Worm (Caenorhabditis elegans) whole organism, L4 larva: ENCODE data around the gene Y54F10BM.20.

Experiments used
- F37D6.2 ChIP-seq: sonication (generic microtip); optimal IDR thresholded peaks from 2 replicates; lab custom pipeline; 2016; ENCODE audit warnings: mild to moderate bottlenecking, missing genetic modification characterization, missing compliant biosample characterization
- F44E2.7 ChIP-seq: fragments of 200-800 bp; sonication (Bioruptor generic); IDR thresholded peaks from 2 replicates; pipeline ENCODE4 v2.1.2; 2022; ENCODE audit warnings: missing genetic modification characterization, missing compliant biosample characterization
- R02D3.7 ChIP-seq: fragments of 150-350 bp; sonication (generic microtip); optimal IDR thresholded peaks from 3 replicates; lab custom pipeline; 2014; ENCODE audit warnings: missing biosample characterization, missing genetic modification characterization
- Y105C5A.15 ChIP-seq: fragments of 200-800 bp; sonication (Bioruptor generic); IDR thresholded peaks from 2 replicates; pipeline ENCODE4 v1.3.6; 2022; ENCODE audit warnings: missing genetic modification characterization, missing compliant biosample characterization
- Y5F2A.4 ChIP-seq: fragments of 200-800 bp; sonication (Bioruptor generic); optimal IDR thresholded peaks from 2 replicates; lab custom pipeline; 2018; ENCODE audit warnings: mild to moderate bottlenecking, missing genetic modification characterization, missing compliant biosample characterization
- ceh-44 ChIP-seq: fragments of 200-800 bp; sonication (Bioruptor generic); IDR thresholded peaks from 2 replicates; pipeline ENCODE4 v1.3.6; 2022; ENCODE audit warnings: missing genetic modification reagents, missing genetic modification characterization, missing compliant biosample characterization
- ceh-62 ChIP-seq: sonication (generic microtip); optimal IDR thresholded peaks from 2 replicates; lab custom pipeline; 2017; ENCODE audit warnings: missing biosample characterization, missing genetic modification characterization
- ceh-82 ChIP-seq: sonication (generic microtip); optimal IDR thresholded peaks from 2 replicates; lab custom pipeline; 2017; ENCODE audit warnings: missing biosample characterization, missing genetic modification characterization
- ces-1 ChIP-seq: fragments of 150-350 bp; sonication (generic microtip); optimal IDR thresholded peaks from 4 replicates; lab custom pipeline; 2014; ENCODE audit warnings: missing biosample characterization, missing genetic modification reagents, missing genetic modification characterization
- daf-12 ChIP-seq: fragments of 150-350 bp; optimal IDR thresholded peaks from 2 replicates; lab custom pipeline; 2014; ENCODE audit warnings: missing biosample characterization, missing genetic modification reagents, missing genetic modification characterization
- daf-19 ChIP-seq: fragments of 200-800 bp; sonication (Bioruptor generic); conservative IDR thresholded peaks from 2 replicates; pipeline ENCODE4 v1.3.6; 2022; ENCODE audit warnings: missing genetic modification characterization, missing compliant biosample characterization
- dmd-6 ChIP-seq: fragments of 200-800 bp; sonication (Bioruptor generic); IDR thresholded peaks from 2 replicates; pipeline ENCODE4 v1.3.6; 2022; ENCODE audit warnings: missing genetic modification reagents, missing genetic modification characterization, missing compliant biosample characterization
- dmd-8 ChIP-seq: fragments of 200-800 bp; sonication (Bioruptor generic); IDR thresholded peaks from 2 replicates; pipeline ENCODE4 v1.3.6; 2022; ENCODE audit warnings: missing genetic modification characterization, missing compliant biosample characterization
- dmd-9 ChIP-seq: fragments of 200-800 bp; sonication (Bioruptor generic); IDR thresholded peaks from 2 replicates; pipeline ENCODE4 v1.3.6; 2022; ENCODE audit warnings: missing genetic modification reagents, missing genetic modification characterization, missing compliant biosample characterization
- dve-1 ChIP-seq: sonication (generic microtip); optimal IDR thresholded peaks from 2 replicates; lab custom pipeline; 2017; ENCODE audit warnings: antibody characterized with exemption, mild to moderate bottlenecking, missing genetic modification characterization, missing compliant biosample characterization; ENCODE audit not compliant: insufficient read depth
- fos-1 ChIP-seq: fragments of 150-350 bp; optimal IDR thresholded peaks from 2 replicates; lab custom pipeline; 2014; ENCODE audit warnings: missing biosample characterization, missing genetic modification characterization
- hif-1 ChIP-seq, 2 experiments: sonication (generic microtip); optimal IDR thresholded peaks; 2 replicates each; lab custom pipeline; 2016 to 2017; ENCODE audit warnings: missing compliant biosample characterization in 2 of 2, missing genetic modification characterization in 2 of 2, missing genetic modification reagents in 2 of 2, missing genotype in 2 of 2, mild to moderate bottlenecking in 1 of 2
- hmg-1.1 ChIP-seq: fragments of 200-800 bp; sonication (Bioruptor generic); IDR thresholded peaks from 2 replicates; pipeline ENCODE4 v1.3.6; 2022; ENCODE audit warnings: missing genetic modification reagents, missing genetic modification characterization, missing compliant biosample characterization
- jun-1 ChIP-seq: fragments of 150-350 bp; optimal IDR thresholded peaks from 2 replicates; lab custom pipeline; 2014; ENCODE audit warnings: missing biosample characterization, missing genetic modification reagents, missing genetic modification characterization
- lin-1 ChIP-seq: fragments of 200-800 bp; sonication (Bioruptor generic); IDR thresholded peaks from 2 replicates; pipeline ENCODE4 v1.3.6; 2022; ENCODE audit warnings: missing genetic modification reagents, missing genetic modification characterization, missing compliant biosample characterization
- lin-38 ChIP-seq: fragments of 200-800 bp; sonication (Bioruptor generic); IDR thresholded peaks from 2 replicates; pipeline ENCODE4 v1.3.6; 2022; ENCODE audit warnings: missing genetic modification reagents, missing genetic modification characterization, missing compliant biosample characterization
- mdt-29 ChIP-seq: fragments of 200-800 bp; sonication (Bioruptor generic); IDR thresholded peaks from 2 replicates; pipeline ENCODE4 v1.3.6; 2022; ENCODE audit warnings: missing genetic modification reagents, missing genetic modification characterization, missing compliant biosample characterization
- mep-1 ChIP-seq: fragments of 150-350 bp; sonication (generic microtip); optimal IDR thresholded peaks from 3 replicates; lab custom pipeline; 2014; ENCODE audit warnings: missing biosample characterization, missing genetic modification characterization
- mxl-3 ChIP-seq: fragments of 200-800 bp; sonication (Bioruptor generic); optimal IDR thresholded peaks from 2 replicates; lab custom pipeline; 2018; ENCODE audit warnings: mild to moderate bottlenecking, missing genetic modification characterization, missing compliant biosample characterization
- nhr-102 ChIP-seq: sonication (generic microtip); optimal IDR thresholded peaks from 2 replicates; lab custom pipeline; 2016; ENCODE audit warnings: mild to moderate bottlenecking, missing genetic modification characterization, moderate library complexity, missing compliant biosample characterization
- nhr-11 ChIP-seq: fragments of 150-350 bp; optimal IDR thresholded peaks from 2 replicates; lab custom pipeline; 2014; ENCODE audit warnings: missing biosample characterization, missing genetic modification characterization
- nhr-237 ChIP-seq: sonication (generic microtip); optimal IDR thresholded peaks from 2 replicates; lab custom pipeline; 2017; ENCODE audit warnings: missing biosample characterization, missing genetic modification characterization
- nhr-6 ChIP-seq: fragments of 150-350 bp; optimal IDR thresholded peaks from 2 replicates; lab custom pipeline; 2014; ENCODE audit warnings: missing biosample characterization, missing genetic modification characterization
- php-3 ChIP-seq: fragments of 200-800 bp; sonication (Bioruptor generic); IDR thresholded peaks from 2 replicates; pipeline ENCODE4 v1.3.6; 2022; ENCODE audit warnings: missing genetic modification reagents, missing genetic modification characterization, missing compliant biosample characterization
- pqm-1 ChIP-seq: sonication (generic microtip); optimal IDR thresholded peaks from 2 replicates; lab custom pipeline; 2017; ENCODE audit warnings: missing biosample characterization, missing genetic modification characterization
- saeg-2 ChIP-seq: fragments of 200-800 bp; sonication (Bioruptor generic); IDR thresholded peaks from 2 replicates; pipeline ENCODE4 v1.3.6; 2022; ENCODE audit warnings: missing genetic modification reagents, missing genetic modification characterization, missing compliant biosample characterization
- spr-1 ChIP-seq: sonication (generic microtip); optimal IDR thresholded peaks from 2 replicates; lab custom pipeline; 2016; ENCODE audit warnings: mild to moderate bottlenecking, missing genetic modification characterization, missing compliant biosample characterization
- unc-130 ChIP-seq: sonication (generic microtip); optimal IDR thresholded peaks from 2 replicates; lab custom pipeline; 2016; ENCODE audit warnings: missing genetic modification reagents, missing genetic modification characterization, missing compliant biosample characterization
- unc-62 ChIP-seq, 3 experiments: fragments of 150-350 bp in 1 of 3; sonication (generic microtip); optimal IDR thresholded peaks in 2 of 3; peaks in 1 of 3; 1 replicate in 1 of 3; 2 replicates in 2 of 3; lab custom pipeline; 2014 to 2017; ENCODE audit warnings: missing biosample characterization in 3 of 3, missing genetic modification characterization in 3 of 3, missing genetic modification reagents in 3 of 3, missing genotype in 1 of 3
- zip-11 ChIP-seq: fragments of 200-800 bp; sonication (Bioruptor generic); IDR thresholded peaks from 2 replicates; pipeline ENCODE4 v1.3.6; 2022; ENCODE audit warnings: missing genetic modification characterization, missing compliant biosample characterization
- ztf-11 ChIP-seq: fragments of 150-350 bp; optimal IDR thresholded peaks from 2 replicates; lab custom pipeline; 2014; ENCODE audit warnings: missing biosample characterization, missing genetic modification characterization
- ztf-7 ChIP-seq: fragments of 150-350 bp; optimal IDR thresholded peaks from 2 replicates; lab custom pipeline; 2014; ENCODE audit warnings: missing biosample characterization, missing genetic modification characterization

The Y54F10BM.20 gene

ce11 chrIII:2331033-2331625 is 23.1 kb downstream of the Y54F10BM.20 start, which contains the start of the genes Y54F10BM.13 and ppm-1.D (continued):
- TF ChIP-seq unc-62 (GFP tag; optimal IDR thresholded peaks at IDR 0.05 in 1 of 2; lab: Kevin White, UChicago) (no peak), unc-62 (tag; optimal IDR thresholded peaks at IDR 0.05; lab: Kevin White, UChicago) (no peak), ceh-44 (GFP tag; lab: Robert Waterston, UW) (no peak), dmd-6 (GFP tag; lab: Robert Waterston, UW) (no peak), saeg-2 (GFP tag; lab: Robert Waterston, UW) (no peak), ztf-11 (no peak), dmd-9 (GFP tag; lab: Robert Waterston, UW) (no peak)
- TF ChIP-seq, all 104 proteins: peak for 6

DNA sequence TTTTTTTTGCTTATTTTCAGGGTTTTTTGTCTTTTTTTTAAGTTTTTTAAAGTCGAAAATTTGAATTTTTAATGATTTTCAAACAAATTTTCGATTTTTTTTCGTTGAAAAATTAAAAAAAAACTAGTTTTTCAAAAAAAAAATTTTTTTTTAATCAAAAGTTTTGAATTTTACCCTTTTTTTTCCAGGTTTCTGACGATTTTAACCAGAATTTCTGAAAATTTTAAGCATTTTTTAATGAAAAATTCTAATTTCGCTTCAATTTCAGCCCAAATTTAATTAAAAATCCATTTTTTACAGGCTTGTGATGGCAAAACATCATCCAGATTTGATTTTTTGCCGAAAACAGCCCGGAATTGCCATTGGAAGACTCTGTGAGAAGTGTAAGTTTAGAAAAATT is 35.2 kb downstream of the Y54F10BM.20 start, which contains the start of gene phf-5:
phf-5 (plus strand) TSS at position 301 of the 400 bp plus-strand sequence.
- TF ChIP-seq Y5F2A.4 (GFP tag; lab: Kevin White, UChicago) (no peak), ztf-7 (no peak), dmd-8 (GFP tag; lab: Robert Waterston, UW) (no peak), fos-1 (tag; lab: Kevin White, UChicago) (no peak), spr-1 (tag; lab: Kevin White, UChicago) (no peak), mxl-3 (GFP tag; lab: Kevin White, UChicago) (no peak), nhr-11 (tag; lab: Kevin White, UChicago) (no peak), php-3 (GFP tag; lab: Robert Waterston, UW) (no peak), ces-1 (GFP tag; lab: Kevin White, UChicago) (no peak), pqm-1 (tag; lab: Kevin White, UChicago) (no peak), jun-1 (no peak), dve-1 (no peak)

ce11 chrIII:2347291-2347690 is 39.2 kb downstream of the Y54F10BM.20 start, which contains the start of gene gip-1:
Gene gip-1, plus strand, starts transcription at chrIII:2347591.
- TF ChIP-seq F37D6.2 = no peak
- no peak for TF ChIP-seq ceh-62 (tag; lab: Kevin White, UChicago)
- TF ChIP-seq daf-19 = no peak
- TF ChIP-seq F44E2.7 = no peak
- no peak for TF ChIP-seq unc-130 (GFP tag; lab: Kevin White, UChicago)
- TF ChIP-seq nhr-237 (tag; lab: Kevin White, UChicago) = no peak
- no peak for TF ChIP-seq fos-1 (tag; lab: Kevin White, UChicago)
- TF ChIP-seq php-3 (GFP tag; lab: Robert Waterston, UW) = no peak
- no peak for TF ChIP-seq hif-1 (tag; optimal IDR thresholded peaks at IDR 0.05; lab: Kevin White, UChicago)
- TF ChIP-seq R02D3.7 (tag; lab: Kevin White, UChicago) = no peak
- no peak for TF ChIP-seq nhr-102 (tag; lab: Kevin White, UChicago)
- TF ChIP-seq dve-1 = no peak
- TF ChIP-seq daf-12 (tag; lab: Kevin White, UChicago) = no peak
- TF ChIP-seq Y105C5A.15 (GFP tag; lab: Robert Waterston, UW) = no peak
- TF ChIP-seq ceh-82 (tag; lab: Kevin White, UChicago) = no peak
- no peak for TF ChIP-seq hmg-1.1 (GFP tag; lab: Robert Waterston, UW)
- TF ChIP-seq lin-1 (GFP tag; lab: Robert Waterston, UW) = no peak
- TF ChIP-seq zip-11 (GFP tag; lab: Robert Waterston, UW) = no peak
- no peak for TF ChIP-seq lin-38 (GFP tag; lab: Robert Waterston, UW)

ce11 chrIII:2349956-2350355 is 41.9 kb downstream of the Y54F10BM.20 start:
- TF ChIP-seq mdt-29 (GFP tag; lab: Robert Waterston, UW) = no peak
- TF ChIP-seq mep-1 (tag; lab: Kevin White, UChicago) = no peak
- no peak for TF ChIP-seq nhr-6 (tag; lab: Kevin White, UChicago)
